In genomic region chrV:10856901-10857637, ce11 we compare ENCODE assay signal across 7 worm cellular contexts.
TF ChIP-seq lines count a peak whose summit lies in the region.

No protein-coding gene starts in this region.

TF ChIP-seq in whole organism, L1 larva, 84 proteins besides CTCF, POLR2A, EP300 and RAD21 (continues in another document):
- TF ChIP-seq lsy-2 (tag; optimal IDR thresholded peaks at IDR 0.05; lab: Kevin White, UChicago), result peak in 1 of 2 experiments; percentile 53
- TF ChIP-seq jun-1 (tag; optimal IDR thresholded peaks at IDR 0.05; lab: Kevin White, UChicago), result peak; percentile 40
- peak; percentile 53 for TF ChIP-seq nhr-77 (tag; optimal IDR thresholded peaks at IDR 0.05; lab: Kevin White, UChicago)
- TF ChIP-seq ceh-82 (tag; optimal IDR thresholded peaks at IDR 0.05; lab: Kevin White, UChicago), result peak in 1 of 3 experiments; percentile 15
- peak; percentile 72 for TF ChIP-seq fkh-10 (GFP tag; optimal IDR thresholded peaks at IDR 0.05; lab: Kevin White, UChicago)
- TF ChIP-seq nhr-20 (tag; optimal IDR thresholded peaks at IDR 0.05; lab: Kevin White, UChicago), result peak; percentile 37
- no peak for TF ChIP-seq fkh-4 (tag; optimal IDR thresholded peaks at IDR 0.05; lab: Kevin White, UChicago; ENCODE audit: borderline replicate concordance)
- 0 out of 2 replicates have a peak, but pooled peaks have one; percentile 9 for TF ChIP-seq nhr-19 (GFP tag; conservative IDR thresholded peaks at IDR 0.05; lab: Robert Waterston, UW)
- peak; percentile 55 for TF ChIP-seq nhr-85 (tag; lab: Kevin White, UChicago)
- peak; percentile 21 for TF ChIP-seq fkh-8 (tag; optimal IDR thresholded peaks at IDR 0.05; lab: Kevin White, UChicago)
- TF ChIP-seq ets-5 (GFP tag; IDR thresholded peaks at IDR 0.05; lab: Robert Waterston, UW), result no peak
- TF ChIP-seq blmp-1 (tag; optimal IDR thresholded peaks at IDR 0.05; lab: Kevin White, UChicago), result peak; percentile 29

TF ChIP-seq in whole organism, L2 larva, 48 proteins besides CTCF, POLR2A, EP300 and RAD21 (continues in another document):
- TF ChIP-seq snpc-4 (tag; optimal IDR thresholded peaks at IDR 0.05; lab: Kevin White, UChicago) (no peak), gmeb-1 (tag; optimal IDR thresholded peaks at IDR 0.05; lab: Kevin White, UChicago) (no peak), ztf-1 (GFP tag; conservative IDR thresholded peaks at IDR 0.05; lab: Robert Waterston, UW) (no peak), unc-39 (tag; optimal IDR thresholded peaks at IDR 0.05; lab: Kevin White, UChicago) (no peak), dmd-4 (tag; optimal IDR thresholded peaks at IDR 0.05; lab: Kevin White, UChicago) (no peak), lin-11 (tag; optimal IDR thresholded peaks at IDR 0.05; lab: Kevin White, UChicago) (no peak), fos-1 (tag; optimal IDR thresholded peaks at IDR 0.05; lab: Kevin White, UChicago) (peak; percentile 14), elt-3 (tag; optimal IDR thresholded peaks at IDR 0.05; lab: Kevin White, UChicago) (no peak), skn-1 (tag; optimal IDR thresholded peaks at IDR 0.05; lab: Kevin White, UChicago) (no peak), egl-27 (tag; optimal IDR thresholded peaks at IDR 0.05; lab: Kevin White, UChicago) (peak; percentile 4), nhr-10 (tag; optimal IDR thresholded peaks at IDR 0.05; lab: Kevin White, UChicago) (no peak), F13H6.1 (tag; optimal IDR thresholded peaks at IDR 0.05; lab: Kevin White, UChicago) (peak; percentile 52), blmp-1 (tag; optimal IDR thresholded peaks at IDR 0.05; lab: Kevin White, UChicago; ENCODE audit: insufficient read depth) (peak; percentile 15), ztf-11 (tag; optimal IDR thresholded peaks at IDR 0.05; lab: Kevin White, UChicago) (no peak)

TF ChIP-seq in whole organism, L3 larva, 47 proteins besides CTCF, POLR2A, EP300 and RAD21 (continues in another document):
- TF ChIP-seq unc-62 (GFP tag; optimal IDR thresholded peaks at IDR 0.05; lab: Kevin White, UChicago), result no peak
- no peak for TF ChIP-seq elt-3 (tag; optimal IDR thresholded peaks at IDR 0.05; lab: Kevin White, UChicago)
- TF ChIP-seq ZK546.5 (tag; optimal IDR thresholded peaks at IDR 0.05; lab: Kevin White, UChicago), result no peak
- TF ChIP-seq zag-1 (tag; optimal IDR thresholded peaks at IDR 0.05; lab: Kevin White, UChicago), result no peak
- TF ChIP-seq nhr-237 (tag; optimal IDR thresholded peaks at IDR 0.05; lab: Kevin White, UChicago), result no peak
- TF ChIP-seq ztf-11 (tag; optimal IDR thresholded peaks at IDR 0.05; lab: Kevin White, UChicago), result no peak
- peak; percentile 15 for TF ChIP-seq nfya-1 (tag; optimal IDR thresholded peaks at IDR 0.05; lab: Kevin White, UChicago; ENCODE audit: insufficient read depth)
- no peak for TF ChIP-seq nhr-76 (tag; optimal IDR thresholded peaks at IDR 0.05; lab: Kevin White, UChicago)
- no peak for TF ChIP-seq ceh-82 (tag; optimal IDR thresholded peaks at IDR 0.05; lab: Kevin White, UChicago)
- no peak for TF ChIP-seq snpc-4 (tag; optimal IDR thresholded peaks at IDR 0.05; lab: Kevin White, UChicago)
- peak; percentile 47 for TF ChIP-seq ama-1 (optimal IDR thresholded peaks at IDR 0.05; lab: Kevin White, UChicago)
- no peak for TF ChIP-seq fos-1 (tag; optimal IDR thresholded peaks at IDR 0.05; lab: Kevin White, UChicago)
- no peak for TF ChIP-seq ceh-28 (tag; optimal IDR thresholded peaks at IDR 0.05; lab: Kevin White, UChicago)
- no peak for TF ChIP-seq egl-5 (tag; optimal IDR thresholded peaks at IDR 0.05; lab: Kevin White, UChicago)

TF ChIP-seq in whole organism, L4 larva, 104 proteins besides CTCF, POLR2A, EP300 and RAD21 (continues in another document):
- TF ChIP-seq pha-4 (GFP tag; IDR thresholded peaks at IDR 0.05; lab: Robert Waterston, UW), result peak; percentile 58; the same call in 1 of the 2 replicates
- no peak for TF ChIP-seq pha-4 (tag; optimal IDR thresholded peaks at IDR 0.05; lab: Kevin White, UChicago)
- TF ChIP-seq spr-1 (tag; optimal IDR thresholded peaks at IDR 0.05; lab: Kevin White, UChicago), result no peak
- 0 out of 2 replicates have a peak, but pooled peaks have one; percentile 50 for TF ChIP-seq nhr-42 (GFP tag; IDR thresholded peaks at IDR 0.05; lab: Robert Waterston, UW)
- peak; percentile 21; the same call in 1 of the 2 replicates for TF ChIP-seq tra-1 (GFP tag; IDR thresholded peaks at IDR 0.05; lab: Robert Waterston, UW)
- peak in 1 of 2 experiments; percentile 2 for TF ChIP-seq daf-16 (GFP tag; optimal IDR thresholded peaks at IDR 0.05; lab: Kevin White, UChicago)
- TF ChIP-seq daf-16 (tag; optimal IDR thresholded peaks at IDR 0.05; lab: Kevin White, UChicago), result peak; percentile 24
- TF ChIP-seq gei-8 (GFP tag; optimal IDR thresholded peaks at IDR 0.05; lab: Kevin White, UChicago), result peak; percentile 6
- TF ChIP-seq mep-1 (tag; optimal IDR thresholded peaks at IDR 0.05; lab: Kevin White, UChicago), result peak; percentile 17
- TF ChIP-seq hlh-11 (tag; optimal IDR thresholded peaks at IDR 0.05; lab: Kevin White, UChicago), result peak; percentile 51
- TF ChIP-seq mxl-3 (GFP tag; optimal IDR thresholded peaks at IDR 0.05; lab: Kevin White, UChicago), result no peak
- no peak for TF ChIP-seq Y75B8A.6 (GFP tag; IDR thresholded peaks at IDR 0.05; lab: Robert Waterston, UW)
- TF ChIP-seq mxl-2 (GFP tag; conservative IDR thresholded peaks at IDR 0.05; lab: Robert Waterston, UW), result no peak

TF ChIP-seq in whole organism, late embryonic, 69 proteins besides CTCF, POLR2A, EP300 and RAD21 (continues in another document):
- TF ChIP-seq pag-3 (tag; optimal IDR thresholded peaks at IDR 0.05; lab: Kevin White, UChicago; ENCODE audit: borderline replicate concordance), result no peak
- TF ChIP-seq T23F11.4 (GFP tag; optimal IDR thresholded peaks at IDR 0.05; lab: Kevin White, UChicago), result no peak
- no peak for TF ChIP-seq eyg-1 (tag; optimal IDR thresholded peaks at IDR 0.05; lab: Kevin White, UChicago)
- TF ChIP-seq lin-11 (tag; optimal IDR thresholded peaks at IDR 0.05; lab: Kevin White, UChicago), result no peak
- TF ChIP-seq odd-2 (tag; optimal IDR thresholded peaks at IDR 0.05; lab: Kevin White, UChicago), result no peak
- TF ChIP-seq pha-2 (tag; optimal IDR thresholded peaks at IDR 0.05; lab: Kevin White, UChicago), result no peak
- no peak for TF ChIP-seq mec-3 (tag; optimal IDR thresholded peaks at IDR 0.05; lab: Kevin White, UChicago; ENCODE audit: borderline replicate concordance)
- TF ChIP-seq ceh-18 (tag; optimal IDR thresholded peaks at IDR 0.05; lab: Kevin White, UChicago), result peak; percentile 45
- peak; percentile 27 for TF ChIP-seq hlh-30 (tag; optimal IDR thresholded peaks at IDR 0.05; lab: Kevin White, UChicago; ENCODE audit: insufficient read depth)
- no peak for TF ChIP-seq npax-4 (tag; optimal IDR thresholded peaks at IDR 0.05; lab: Kevin White, UChicago)
- TF ChIP-seq unc-3 (GFP tag; conservative IDR thresholded peaks at IDR 0.05; lab: Robert Waterston, UW), result no peak
- TF ChIP-seq unc-3 (tag; optimal IDR thresholded peaks at IDR 0.05; lab: Kevin White, UChicago), result no peak
- TF ChIP-seq unc-42 (tag; optimal IDR thresholded peaks at IDR 0.05; lab: Kevin White, UChicago), result peak; percentile 29
- TF ChIP-seq dmd-4 (tag; optimal IDR thresholded peaks at IDR 0.05; lab: Kevin White, UChicago; ENCODE audit: borderline replicate concordance), result no peak

TF ChIP-seq in whole organism, mixed stage, embryonic, 35 proteins besides CTCF, POLR2A, EP300 and RAD21:
- no peak for TF ChIP-seq ceh-39 (tag; optimal IDR thresholded peaks at IDR 0.05; lab: Kevin White, UChicago)
- TF ChIP-seq snpc-4 (tag; optimal IDR thresholded peaks at IDR 0.05; lab: Kevin White, UChicago), result no peak
- peak; percentile 77 for TF ChIP-seq unc-120 (tag; optimal IDR thresholded peaks at IDR 0.05; lab: Kevin White, UChicago; ENCODE audit: poor library complexity, severe bottlenecking)

TF ChIP-seq in whole organism, young adult, 124 proteins besides CTCF, POLR2A, EP300 and RAD21 (continues in another document):
- no peak for TF ChIP-seq attf-6 (GFP tag; IDR thresholded peaks at IDR 0.05; lab: Robert Waterston, UW)
- TF ChIP-seq F10E7.11 (tag; optimal IDR thresholded peaks at IDR 0.05; lab: Kevin White, UChicago), result no peak
- no peak for TF ChIP-seq tbx-9 (tag; optimal IDR thresholded peaks at IDR 0.05; lab: Kevin White, UChicago; ENCODE audit: borderline replicate concordance)
- no peak for TF ChIP-seq repo-1 (tag; optimal IDR thresholded peaks at IDR 0.05; lab: Kevin White, UChicago)
- no peak for TF ChIP-seq aptf-2 (GFP tag; conservative IDR thresholded peaks at IDR 0.05; lab: Robert Waterston, UW)
- no peak for TF ChIP-seq madf-6 (GFP tag; IDR thresholded peaks at IDR 0.05; lab: Robert Waterston, UW)
- no peak for TF ChIP-seq mxl-1 (tag; optimal IDR thresholded peaks at IDR 0.05; lab: Kevin White, UChicago)
- no peak for TF ChIP-seq tlf-1 (GFP tag; optimal IDR thresholded peaks at IDR 0.05; lab: Kevin White, UChicago)
- no peak for TF ChIP-seq rec-8 (tag; optimal IDR thresholded peaks at IDR 0.05; lab: Kevin White, UChicago)
- no peak for TF ChIP-seq die-1 (tag; optimal IDR thresholded peaks at IDR 0.05; lab: Kevin White, UChicago)
- peak; percentile 65; the same call in 1 of the 2 replicates for TF ChIP-seq K11D2.4 (GFP tag; IDR thresholded peaks at IDR 0.05; lab: Robert Waterston, UW)
- TF ChIP-seq madf-8 (GFP tag; conservative IDR thresholded peaks at IDR 0.05; lab: Robert Waterston, UW), result no peak
- no peak for TF ChIP-seq nfyb-1 (GFP tag; IDR thresholded peaks at IDR 0.05; lab: Robert Waterston, UW)
- no peak for TF ChIP-seq ceh-27 (GFP tag; optimal IDR thresholded peaks at IDR 0.05; lab: Kevin White, UChicago)
- TF ChIP-seq attf-5 (GFP tag; optimal IDR thresholded peaks at IDR 0.05; lab: Kevin White, UChicago), result peak; percentile 12
- TF ChIP-seq bed-2 (GFP tag; IDR thresholded peaks at IDR 0.05; lab: Robert Waterston, UW), result no peak
- no peak for TF ChIP-seq ztf-18 (tag; optimal IDR thresholded peaks at IDR 0.05; lab: Kevin White, UChicago)
- TF ChIP-seq ceh-100 (GFP tag; IDR thresholded peaks at IDR 0.05; lab: Robert Waterston, UW), result no peak
- TF ChIP-seq mcd-1 (GFP tag; IDR thresholded peaks at IDR 0.05; lab: Robert Waterston, UW), result 0 out of 2 replicates have a peak, but pooled peaks have one; percentile 19
- no peak for TF ChIP-seq F33H1.4 (GFP tag; IDR thresholded peaks at IDR 0.05; lab: Robert Waterston, UW)
- no peak for TF ChIP-seq nhr-120 (GFP tag; IDR thresholded peaks at IDR 0.05; lab: Robert Waterston, UW)
- no peak for TF ChIP-seq B0019.2 (GFP tag; conservative IDR thresholded peaks at IDR 0.05; lab: Robert Waterston, UW)
- TF ChIP-seq zfh-2 (GFP tag; conservative IDR thresholded peaks at IDR 0.05; lab: Robert Waterston, UW), result no peak; the same call in 1 of the 2 replicates
- TF ChIP-seq cebp-1 (GFP tag; IDR thresholded peaks at IDR 0.05; lab: Robert Waterston, UW), result no peak
- TF ChIP-seq cebp-1 (tag; optimal IDR thresholded peaks at IDR 0.05; lab: Kevin White, UChicago), result peak; percentile 32
- no peak for TF ChIP-seq ceh-40 (GFP tag; IDR thresholded peaks at IDR 0.05; lab: Robert Waterston, UW)
- no peak for TF ChIP-seq ama-1 (optimal IDR thresholded peaks at IDR 0.05; lab: Kevin White, UChicago)
- no peak for TF ChIP-seq ama-1 (GFP tag; optimal IDR thresholded peaks at IDR 0.05; lab: Kevin White, UChicago)
- no peak for TF ChIP-seq zim-3 (tag; optimal IDR thresholded peaks at IDR 0.05; lab: Kevin White, UChicago)
